Fruit fly (Drosophila melanogaster): Measurements from ENCODE around the gene CG12081.

- TF ChIP-seq CG8478 (optimal IDR thresholded peaks at IDR 0.05) = no peak
- TF ChIP-seq usp (GFP tag; optimal IDR thresholded peaks at IDR 0.05) = no peak
- TF ChIP-seq psq (optimal IDR thresholded peaks at IDR 0.05) = no peak
- no peak for TF ChIP-seq EcR (GFP tag; optimal IDR thresholded peaks at IDR 0.05)
- no peak for TF ChIP-seq pan (optimal IDR thresholded peaks at IDR 0.05)
These were observed 33.8 kb downstream of the CG12081 start for dm6 chrX:8622419-8622818.
